Worm (Caenorhabditis elegans) whole organism, early embryonic: ENCODE results near the gene ccnk-1.

ENCODE experiments used
- ama-1 ChIP-seq: fragments of 150-350 bp; optimal IDR thresholded peaks from 2 replicates; lab custom pipeline; 2014
- ceh-13 ChIP-seq: fragments of 200-800 bp; sonication (Bioruptor generic); optimal IDR thresholded peaks from 2 replicates; lab custom pipeline; 2018; ENCODE audit warnings: mild to moderate bottlenecking, missing genetic modification characterization, missing compliant biosample characterization
- hmg-4 ChIP-seq: fragments of 200-800 bp; sonication (Bioruptor generic); optimal IDR thresholded peaks from 2 replicates; lab custom pipeline; 2018; ENCODE audit warnings: mild to moderate bottlenecking, missing genetic modification characterization, missing compliant biosample characterization
- sea-1 ChIP-seq: fragments of 200-800 bp; sonication (Bioruptor generic); conservative IDR thresholded peaks from 2 replicates; pipeline ENCODE4 v1.3.6; 2022; ENCODE audit warnings: missing genetic modification characterization, missing compliant biosample characterization
- tbx-37 ChIP-seq: fragments of 200-800 bp; sonication (Bioruptor generic); conservative IDR thresholded peaks from 2 replicates; pipeline ENCODE4 v1.3.6; 2022; ENCODE audit warnings: missing genetic modification reagents, missing genetic modification characterization, missing compliant biosample characterization
- tra-4 ChIP-seq: sonication (generic microtip); optimal IDR thresholded peaks from 2 replicates; lab custom pipeline; 2017; ENCODE audit warnings: missing genetic modification characterization, missing compliant biosample characterization

DNA sequence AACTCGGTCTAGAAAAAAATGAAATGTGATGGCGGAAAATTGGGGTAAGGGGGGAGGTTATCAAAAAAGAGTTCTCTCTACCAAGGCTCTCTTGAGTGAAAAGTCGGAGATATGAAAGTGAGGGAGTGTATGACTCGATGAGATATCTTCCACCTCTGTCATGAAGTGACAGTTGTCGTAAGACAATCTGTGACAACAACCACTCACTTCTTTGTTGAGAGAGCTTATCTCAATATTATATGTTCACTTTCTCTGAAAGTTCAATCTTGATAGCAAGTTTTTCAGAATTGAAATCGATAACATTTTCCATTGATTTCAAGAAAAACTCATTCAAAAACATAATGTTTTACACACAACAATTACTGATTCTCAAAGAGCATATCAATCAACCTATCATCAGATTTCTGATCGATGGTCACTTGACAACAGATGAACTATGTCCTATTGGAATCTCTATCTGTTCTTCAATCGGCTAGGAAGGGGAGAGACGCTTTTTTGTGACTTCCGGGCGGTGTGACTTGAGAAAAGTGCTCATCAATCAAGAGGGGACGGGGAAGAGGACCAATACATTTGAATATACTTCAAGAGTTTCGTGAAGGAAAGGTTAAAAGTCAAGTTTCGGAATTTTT, 35.5 kb upstream of the ccnk-1 start:
- TF ChIP-seq ama-1 (lab: Kevin White, UChicago), result no peak
- TF ChIP-seq tra-4 (tag; lab: Kevin White, UChicago), result no peak
- TF ChIP-seq hmg-4 (GFP tag; lab: Kevin White, UChicago), result no peak
- no peak for TF ChIP-seq sea-1 (GFP tag; lab: Robert Waterston, UW)
- TF ChIP-seq ceh-13 (GFP tag; lab: Kevin White, UChicago), result no peak
- TF ChIP-seq tbx-37 (GFP tag; lab: Robert Waterston, UW), result no peak
